Fruit fly (Drosophila melanogaster) whole organism, embryonic: Measurements from ENCODE around the gene CG5273.
A peak's percentile ranks its signal among the peaks of the same experiment; 100 is the strongest.

Source experiments
- Aef1 ChIP-seq: fragments of 200-800 bp; sonication (Bioruptor generic); IDR thresholded peaks from 3 replicates; pipeline ENCODE4 v1.3.6; 2022; ENCODE audit warnings: missing biosample characterization, missing genetic modification characterization
- Bgb ChIP-seq: fragments of 200-800 bp; sonication (Bioruptor generic); IDR thresholded peaks from 2 replicates; pipeline ENCODE4 v1.3.6; 2022; ENCODE audit warnings: missing biosample characterization, missing genetic modification characterization; ENCODE audit not compliant: partially characterized antibody
- CG10543 ChIP-seq: fragments of 200-800 bp; sonication (Bioruptor generic); optimal IDR thresholded peaks from 3 replicates; lab custom pipeline; 2017; ENCODE audit warnings: missing biosample characterization, mild to moderate bottlenecking, missing genetic modification characterization, moderate library complexity
- CG11398 ChIP-seq: fragments of 200-800 bp; sonication (Bioruptor generic); optimal IDR thresholded peaks from 2 replicates; lab custom pipeline; 2016; ENCODE audit warnings: missing biosample characterization, missing genetic modification characterization
- CG12391 ChIP-seq: fragments of 200-800 bp; sonication (Bioruptor generic); optimal IDR thresholded peaks from 3 replicates; lab custom pipeline; 2018; ENCODE audit warnings: missing biosample characterization, mild to moderate bottlenecking, missing genetic modification characterization, moderate library complexity
- CG14667 ChIP-seq: fragments of 200-800 bp; sonication (Bioruptor generic); IDR thresholded peaks from 2 replicates; pipeline ENCODE4 v1.3.6; 2022; ENCODE audit warnings: missing biosample characterization, missing genetic modification characterization
- CG1529 ChIP-seq: fragments of 200-800 bp; sonication (Bioruptor generic); optimal IDR thresholded peaks from 3 replicates; lab custom pipeline; 2018; ENCODE audit warnings: missing biosample characterization, missing genetic modification characterization
- CG15479 ChIP-seq: fragments of 200-800 bp; sonication (Bioruptor generic); optimal IDR thresholded peaks from 3 replicates; lab custom pipeline; 2019; ENCODE audit warnings: missing biosample characterization, mild to moderate bottlenecking, missing genetic modification characterization, moderate library complexity
- CG3065 ChIP-seq: fragments of 200-800 bp; sonication (Bioruptor generic); optimal IDR thresholded peaks from 2 replicates; lab custom pipeline; 2016; ENCODE audit warnings: missing biosample characterization, missing genetic modification characterization
- CG31388 ChIP-seq: fragments of 200-800 bp; sonication (Bioruptor generic); optimal IDR thresholded peaks from 2 replicates; lab custom pipeline; 2016; ENCODE audit warnings: missing biosample characterization, missing genetic modification characterization
- CG3838 ChIP-seq: fragments of 200-800 bp; sonication (Bioruptor generic); optimal IDR thresholded peaks from 3 replicates; lab custom pipeline; 2016; ENCODE audit warnings: missing biosample characterization, missing genetic modification characterization
- CG3995 ChIP-seq: fragments of 200-800 bp; sonication (Bioruptor generic); optimal IDR thresholded peaks from 3 replicates; lab custom pipeline; 2016; ENCODE audit warnings: missing biosample characterization, missing genetic modification characterization
- CG7745 ChIP-seq: fragments of 200-800 bp; sonication (Bioruptor generic); optimal IDR thresholded peaks from 2 replicates; lab custom pipeline; 2018; ENCODE audit warnings: missing biosample characterization, mild to moderate bottlenecking, missing genetic modification characterization, moderate library complexity
- CG8478 ChIP-seq: fragments of >200 bp; optimal IDR thresholded peaks from 2 replicates; lab custom pipeline; 2018
- CG8765 ChIP-seq: fragments of 200-800 bp; sonication (Bioruptor generic); IDR thresholded peaks from 2 replicates; pipeline ENCODE4 v1.3.6; 2022; ENCODE audit warnings: missing biosample characterization, missing genetic modification characterization
- CG8924 ChIP-seq: fragments of 200-800 bp; optimal IDR thresholded peaks from 3 replicates; lab custom pipeline; 2019; ENCODE audit warnings: missing biosample characterization, mild to moderate bottlenecking, missing genetic modification characterization, moderate library complexity
- CG9797 ChIP-seq: fragments of 200-800 bp; sonication (Bioruptor generic); optimal IDR thresholded peaks from 3 replicates; lab custom pipeline; 2018; ENCODE audit warnings: missing biosample characterization, mild to moderate bottlenecking, missing genetic modification characterization
- Dad ChIP-seq: fragments of 200-800 bp; sonication (Bioruptor generic); optimal IDR thresholded peaks from 3 replicates; lab custom pipeline; 2016; ENCODE audit warnings: missing biosample characterization, missing genetic modification characterization
- Elba2 ChIP-seq: fragments of 200-800 bp; sonication (Bioruptor generic); optimal IDR thresholded peaks from 3 replicates; lab custom pipeline; 2016; ENCODE audit warnings: missing biosample characterization, missing genetic modification characterization
- Fer3 ChIP-seq: fragments of 200-800 bp; sonication (Bioruptor generic); optimal IDR thresholded peaks from 2 replicates; lab custom pipeline; 2018; ENCODE audit warnings: missing biosample characterization, mild to moderate bottlenecking, missing genetic modification characterization, moderate library complexity
- HHEX ChIP-seq: fragments of 200-800 bp; sonication (Bioruptor generic); optimal IDR thresholded peaks from 3 replicates; lab custom pipeline; 2017; ENCODE audit warnings: missing biosample characterization, mild to moderate bottlenecking, missing genetic modification characterization, missing genetic modification reagents
- Meics ChIP-seq: fragments of 200-800 bp; sonication (Bioruptor generic); optimal IDR thresholded peaks from 2 replicates; lab custom pipeline; 2017; ENCODE audit warnings: missing biosample characterization, mild to moderate bottlenecking, missing genetic modification characterization
- Oaz ChIP-seq: fragments of 200-800 bp; sonication (Bioruptor generic); IDR thresholded peaks from 2 replicates; pipeline ENCODE4 v1.3.6; 2022; ENCODE audit warnings: missing biosample characterization, missing genetic modification characterization
- Poxn ChIP-seq: fragments of 200-800 bp; sonication (Bioruptor generic); IDR thresholded peaks from 2 replicates; pipeline ENCODE4 v1.3.6; 2022; ENCODE audit warnings: missing biosample characterization, missing genetic modification characterization
- Ravus ChIP-seq: fragments of 200-800 bp; sonication (Bioruptor generic); IDR thresholded peaks from 2 replicates; pipeline ENCODE4 v1.3.6; 2022; ENCODE audit warnings: missing biosample characterization, missing genetic modification characterization
- Sin3A ChIP-seq: fragments of >200 bp; optimal IDR thresholded peaks from 2 replicates; lab custom pipeline; 2018
- Six4 ChIP-seq: fragments of 200-800 bp; sonication (Bioruptor generic); optimal IDR thresholded peaks from 2 replicates; lab custom pipeline; 2016; ENCODE audit warnings: missing biosample characterization, missing genetic modification characterization
- ab ChIP-seq: fragments of 200-800 bp; sonication (Bioruptor generic); optimal IDR thresholded peaks from 2 replicates; lab custom pipeline; 2016; ENCODE audit warnings: missing biosample characterization, missing genetic modification characterization
- amos ChIP-seq: fragments of 200-800 bp; sonication (Bioruptor generic); IDR thresholded peaks from 2 replicates; pipeline ENCODE4 v1.3.6; 2022; ENCODE audit warnings: missing biosample characterization, missing genetic modification characterization; ENCODE audit not compliant: partially characterized antibody
- ato ChIP-seq: fragments of 200-800 bp; sonication (Bioruptor generic); IDR thresholded peaks from 2 replicates; pipeline ENCODE4 v1.3.6; 2022; ENCODE audit warnings: missing biosample characterization, missing genetic modification characterization; ENCODE audit not compliant: partially characterized antibody
- cas ChIP-seq: fragments of 200-800 bp; sonication (Bioruptor generic); IDR thresholded peaks from 2 replicates; pipeline ENCODE4 v1.3.6; 2022; ENCODE audit warnings: missing biosample characterization, missing genetic modification characterization
- cato ChIP-seq: fragments of 200-800 bp; sonication (Bioruptor generic); optimal IDR thresholded peaks from 2 replicates; lab custom pipeline; 2016; ENCODE audit warnings: missing biosample characterization, missing genetic modification characterization, borderline replicate concordance
- cg ChIP-seq: fragments of 200-800 bp; sonication (Bioruptor generic); optimal IDR thresholded peaks from 3 replicates; lab custom pipeline; 2019; ENCODE audit warnings: missing biosample characterization, mild to moderate bottlenecking, missing genetic modification characterization, moderate library complexity
- ci ChIP-seq: fragments of 200-800 bp; sonication (Bioruptor generic); IDR thresholded peaks from 3 replicates; pipeline ENCODE4 v1.3.6; 2022; ENCODE audit warnings: missing biosample characterization, missing genetic modification characterization
- dm ChIP-seq: fragments of 200-800 bp; sonication (Bioruptor generic); optimal IDR thresholded peaks from 3 replicates; lab custom pipeline; 2016; ENCODE audit warnings: missing biosample characterization, missing genetic modification characterization
- dmrt11E ChIP-seq: fragments of 200-800 bp; sonication (Bioruptor generic); optimal IDR thresholded peaks from 3 replicates; lab custom pipeline; 2018; ENCODE audit warnings: missing biosample characterization, mild to moderate bottlenecking, missing genetic modification characterization, moderate library complexity
- dpn ChIP-seq, 2 experiments: fragments of 200-800 bp; sonication (Bioruptor generic); optimal IDR thresholded peaks; 3 replicates each; lab custom pipeline; 2016; ENCODE audit warnings: missing biosample characterization in 2 of 2, missing genetic modification characterization in 2 of 2
- dysf ChIP-seq: fragments of 200-800 bp; sonication (Bioruptor generic); IDR thresholded peaks from 3 replicates; pipeline ENCODE4 v1.3.6; 2022; ENCODE audit warnings: missing biosample characterization, missing genetic modification characterization
- inv ChIP-seq: fragments of 200-800 bp; sonication (Bioruptor generic); IDR thresholded peaks from 2 replicates; pipeline ENCODE4 v1.3.6; 2022; ENCODE audit warnings: missing biosample characterization, missing genetic modification characterization; ENCODE audit not compliant: partially characterized antibody
- nau ChIP-seq: fragments of 200-800 bp; sonication (Bioruptor generic); optimal IDR thresholded peaks from 3 replicates; lab custom pipeline; 2017; ENCODE audit warnings: missing biosample characterization, mild to moderate bottlenecking, missing genetic modification characterization, missing genetic modification reagents
- nmo ChIP-seq: fragments of 200-800 bp; sonication (Bioruptor generic); optimal IDR thresholded peaks from 2 replicates; lab custom pipeline; 2018; ENCODE audit warnings: missing biosample characterization, mild to moderate bottlenecking, missing genetic modification characterization, moderate library complexity
- onecut ChIP-seq: fragments of 200-800 bp; sonication (Bioruptor generic); IDR thresholded peaks from 2 replicates; pipeline ENCODE4 v1.3.6; 2022; ENCODE audit warnings: missing biosample characterization, missing genetic modification characterization
- ro ChIP-seq: fragments of 200-800 bp; sonication (Bioruptor generic); IDR thresholded peaks from 2 replicates; pipeline ENCODE4 v1.3.6; 2022; ENCODE audit warnings: missing biosample characterization, missing genetic modification characterization
- sc ChIP-seq, 3 experiments: fragments of >200 bp in 2 of 3; fragments of 200-800 bp in 1 of 3; sonication (Bioruptor generic) in 1 of 3; optimal IDR thresholded peaks; 2 replicates in 2 of 3; 3 replicates in 1 of 3; lab custom pipeline; 2017; ENCODE audit warnings: mild to moderate bottlenecking in 1 of 3, missing biosample characterization in 1 of 3, missing genetic modification characterization in 1 of 3, missing genetic modification reagents in 1 of 3
- sna ChIP-seq: fragments of 200-800 bp; sonication (Bioruptor generic); IDR thresholded peaks from 2 replicates; pipeline ENCODE4 v1.3.6; 2022; ENCODE audit warnings: missing biosample characterization, missing genetic modification characterization; ENCODE audit not compliant: partially characterized antibody
- sob ChIP-seq: fragments of 200-800 bp; sonication (Bioruptor generic); IDR thresholded peaks from 2 replicates; pipeline ENCODE4 v1.3.6; 2022; ENCODE audit warnings: missing biosample characterization, missing genetic modification characterization
- tna ChIP-seq: fragments of 200-800 bp; sonication (Bioruptor generic); IDR thresholded peaks from 2 replicates; pipeline ENCODE4 v1.3.6; 2022; ENCODE audit warnings: missing biosample characterization, missing genetic modification characterization; ENCODE audit not compliant: partially characterized antibody
- tup ChIP-seq: fragments of 200-800 bp; sonication (Bioruptor generic); optimal IDR thresholded peaks from 2 replicates; lab custom pipeline; 2016; ENCODE audit warnings: missing biosample characterization, mild to moderate bottlenecking, missing genetic modification characterization, moderate library complexity
- unpg ChIP-seq: fragments of 200-800 bp; sonication (Bioruptor generic); optimal IDR thresholded peaks from 3 replicates; lab custom pipeline; 2018; ENCODE audit warnings: missing biosample characterization, mild to moderate bottlenecking, missing genetic modification characterization, moderate library complexity

Gene CG5273

DNA sequence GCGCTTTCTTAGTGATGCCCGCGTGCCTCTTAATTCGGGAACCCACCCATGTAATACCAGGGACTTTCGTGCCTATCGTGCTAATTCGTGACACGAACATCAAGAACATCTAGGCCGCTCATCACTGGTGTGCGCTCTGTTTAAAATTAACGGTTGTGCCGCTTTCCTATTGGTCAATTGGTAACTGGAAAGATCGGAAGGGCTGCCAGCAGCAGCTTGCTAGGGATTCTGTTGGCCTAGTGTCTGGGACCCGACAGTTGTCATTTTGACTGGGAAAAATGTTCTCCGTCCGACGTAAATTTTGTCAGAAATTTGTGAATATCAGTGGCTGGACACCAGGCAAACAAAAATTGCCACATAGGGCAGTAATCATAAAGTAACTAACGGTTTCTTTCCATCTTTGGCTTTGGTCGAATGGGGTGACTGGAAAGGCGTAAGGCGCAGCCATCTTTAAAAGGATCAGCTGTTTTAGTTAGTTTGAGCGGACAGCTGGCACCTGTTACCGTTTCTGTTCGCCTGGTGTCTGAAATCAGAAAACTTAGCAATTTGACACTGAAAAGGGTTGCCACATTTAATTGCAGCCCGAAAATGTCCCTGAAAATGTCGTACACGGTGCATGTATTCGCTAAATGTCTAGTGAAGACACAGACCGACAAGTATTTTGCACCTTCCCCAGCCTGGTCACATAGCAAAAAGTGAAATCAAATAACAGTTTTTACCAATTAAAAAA is at the start of gene CG5273 (continued):
- TF ChIP-seq CG8765 (GFP tag; lab: Robert Waterston, UW) (no peak), tna (GFP tag; lab: Robert Waterston, UW) (peak; percentile 78), CG10543 (GFP tag; lab: Kevin White, UChicago) (peak; percentile 69), cg (no peak), tup (no peak), CG1529 (GFP tag; lab: Kevin White, UChicago) (no peak), dysf (no peak), Ravus (no peak), CG14667 (GFP tag; lab: Robert Waterston, UW) (no peak), Elba2 (GFP tag; lab: Kevin White, UChicago) (peak; percentile 99), CG12391 (tag; lab: Kevin White, UChicago) (peak; percentile 37), Oaz (GFP tag; lab: Robert Waterston, UW) (no peak), sc (optimal IDR thresholded peaks at IDR 0.05; lab: Kevin White, UChicago) (no peak), sc (GFP tag; optimal IDR thresholded peaks at IDR 0.05; lab: Kevin White, UChicago) (no peak), Poxn (GFP tag; lab: Robert Waterston, UW) (no peak), cato (no peak), amos (GFP tag; lab: Robert Waterston, UW) (peak; percentile 97), nau (GFP tag; lab: Kevin White, UChicago) (no peak), ato (peak; percentile 95), ro (GFP tag; lab: Robert Waterston, UW) (no peak), sob (GFP tag; lab: Robert Waterston, UW) (peak; percentile 20; the same call in 1 of the 2 replicates), nmo (peak; percentile 30), Meics (GFP tag; lab: Kevin White, UChicago) (peak; percentile 17), Six4 (GFP tag; lab: Kevin White, UChicago) (peak; percentile 52), CG8924 (peak; percentile 31), CG9797 (peak; percentile 98), dpn (GFP tag; optimal IDR thresholded peaks at IDR 0.05; lab: Kevin White, UChicago) (peak in 1 of 2 experiments; percentile 18), inv (GFP tag; lab: Robert Waterston, UW) (peak; percentile 85), Bgb (peak; percentile 91), CG3065 (GFP tag; lab: Kevin White, UChicago) (no peak), onecut (GFP tag; lab: Robert Waterston, UW) (no peak), Sin3A (lab: Kevin White, UChicago) (peak; percentile 60), CG31388 (GFP tag; lab: Kevin White, UChicago) (no peak), CG15479 (no peak), CG3838 (GFP tag; lab: Kevin White, UChicago) (no peak), Fer3 (tag; lab: Kevin White, UChicago) (no peak), Dad (no peak), CG11398 (GFP tag; lab: Kevin White, UChicago) (no peak), ci (peak; percentile 44; the same call in 2 of the 3 replicates), cas (no peak), dmrt11E (no peak), CG8478 (lab: Kevin White, UChicago) (no peak), unpg (GFP tag; lab: Kevin White, UChicago) (peak; percentile 25), sna (peak; percentile 96), CG3995 (peak; percentile 40), CG7745 (peak; percentile 68), Aef1 (GFP tag; lab: Robert Waterston, UW) (no peak), dm (GFP tag; lab: Kevin White, UChicago) (no peak), HHEX (GFP tag; lab: Kevin White, UChicago) (no peak), ab (GFP tag; lab: Kevin White, UChicago) (no peak)
